Worm (Caenorhabditis elegans) whole organism, L3 larva: ENCODE measurements around the gene Y66D12A.21.
A peak's percentile ranks its signal among the peaks of the same experiment; 100 is the strongest.

ENCODE experiments used
- R02D3.7 ChIP-seq: fragments of 150-350 bp; optimal IDR thresholded peaks from 2 replicates; lab custom pipeline; 2014; ENCODE audit warnings: missing biosample characterization, missing genetic modification characterization
- ZK546.5 ChIP-seq: sonication (generic microtip); optimal IDR thresholded peaks from 2 replicates; lab custom pipeline; 2017; ENCODE audit warnings: missing biosample characterization, missing genetic modification characterization
- aly-2 ChIP-seq: fragments of 150-350 bp; optimal IDR thresholded peaks from 2 replicates; lab custom pipeline; 2014; ENCODE audit warnings: missing biosample characterization, missing genetic modification characterization
- ama-1 ChIP-seq: fragments of 150-350 bp; optimal IDR thresholded peaks from 2 replicates; lab custom pipeline; 2018
- ceh-16 ChIP-seq: sonication (generic microtip); optimal IDR thresholded peaks from 2 replicates; lab custom pipeline; 2017; ENCODE audit warnings: missing biosample characterization, missing genetic modification characterization
- ceh-28 ChIP-seq: fragments of 150-350 bp; optimal IDR thresholded peaks from 2 replicates; lab custom pipeline; 2014; ENCODE audit warnings: missing biosample characterization, missing genetic modification reagents, missing genetic modification characterization
- ceh-82 ChIP-seq: fragments of 150-350 bp; optimal IDR thresholded peaks from 2 replicates; lab custom pipeline; 2014; ENCODE audit warnings: missing biosample characterization, missing genetic modification characterization
- daf-12 ChIP-seq: fragments of 150-350 bp; optimal IDR thresholded peaks from 2 replicates; lab custom pipeline; 2014; ENCODE audit warnings: missing biosample characterization, missing genetic modification reagents, missing genetic modification characterization
- egl-27 ChIP-seq: sonication (generic microtip); optimal IDR thresholded peaks from 4 replicates; lab custom pipeline; 2017; ENCODE audit warnings: missing biosample characterization, missing genetic modification reagents, missing genetic modification characterization
- egl-5 ChIP-seq: fragments of 150-350 bp; optimal IDR thresholded peaks from 2 replicates; lab custom pipeline; 2017; ENCODE audit warnings: missing biosample characterization, missing genetic modification reagents, missing genetic modification characterization, inconsistent platforms
- elt-1 ChIP-seq: fragments of 150-350 bp; optimal IDR thresholded peaks from 2 replicates; lab custom pipeline; 2014; ENCODE audit warnings: missing biosample characterization, missing genetic modification characterization
- elt-2 ChIP-seq: sonication (generic microtip); optimal IDR thresholded peaks from 2 replicates; lab custom pipeline; 2016; ENCODE audit warnings: missing genetic modification reagents, mild to moderate bottlenecking, missing genetic modification characterization, missing compliant biosample characterization
- elt-3 ChIP-seq, 3 experiments: fragments of 150-350 bp in 1 of 3; sonication (generic microtip) in 2 of 3; optimal IDR thresholded peaks; 2 replicates in 2 of 3; 4 replicates in 1 of 3; lab custom pipeline; 2014 to 2017; ENCODE audit warnings: missing biosample characterization in 3 of 3, missing genetic modification characterization in 3 of 3
- eor-1 ChIP-seq, 2 experiments: fragments of 150-350 bp; optimal IDR thresholded peaks; 2 replicates each; lab custom pipeline; 2014 to 2018; ENCODE audit warnings: missing biosample characterization in 2 of 2, missing genetic modification characterization in 2 of 2
- fkh-10 ChIP-seq: sonication (generic microtip); optimal IDR thresholded peaks from 2 replicates; lab custom pipeline; 2017; ENCODE audit warnings: missing biosample characterization, missing genetic modification reagents, missing genetic modification characterization
- fkh-2 ChIP-seq: fragments of 150-350 bp; optimal IDR thresholded peaks from 2 replicates; lab custom pipeline; 2014; ENCODE audit warnings: missing biosample characterization, missing genetic modification reagents, missing genetic modification characterization
- fos-1 ChIP-seq: fragments of 150-350 bp; optimal IDR thresholded peaks from 2 replicates; lab custom pipeline; 2014; ENCODE audit warnings: missing biosample characterization, missing genetic modification characterization
- hmg-11 ChIP-seq: sonication (generic microtip); optimal IDR thresholded peaks from 2 replicates; lab custom pipeline; 2016; ENCODE audit warnings: missing genetic modification characterization, missing compliant biosample characterization
- jun-1 ChIP-seq: fragments of 150-350 bp; optimal IDR thresholded peaks from 2 replicates; lab custom pipeline; 2014; ENCODE audit warnings: missing biosample characterization, missing genetic modification reagents, missing genetic modification characterization
- lin-15B ChIP-seq: fragments of 150-350 bp; optimal IDR thresholded peaks from 2 replicates; lab custom pipeline; 2014; ENCODE audit warnings: missing biosample characterization, missing genetic modification characterization
- lin-39 ChIP-seq: fragments of 150-350 bp; optimal IDR thresholded peaks from 2 replicates; lab custom pipeline; 2018; ENCODE audit warnings: missing biosample characterization, missing genetic modification reagents, missing genetic modification characterization
- lsy-12 ChIP-seq: sonication (generic microtip); optimal IDR thresholded peaks from 2 replicates; lab custom pipeline; 2016; ENCODE audit warnings: mild to moderate bottlenecking, missing genetic modification characterization, missing compliant biosample characterization
- mml-1 ChIP-seq: fragments of 150-350 bp; sonication (generic microtip); optimal IDR thresholded peaks from 3 replicates; lab custom pipeline; 2014; ENCODE audit warnings: missing biosample characterization, missing genetic modification characterization
- nfya-1 ChIP-seq: sonication (generic microtip); optimal IDR thresholded peaks from 2 replicates; lab custom pipeline; 2017; ENCODE audit warnings: missing genetic modification characterization, mild to moderate bottlenecking, missing compliant biosample characterization, antibody characterized with exemption, moderate library complexity; ENCODE audit not compliant: insufficient read depth
- nhr-11 ChIP-seq: fragments of 150-350 bp; optimal IDR thresholded peaks from 2 replicates; lab custom pipeline; 2014; ENCODE audit warnings: missing biosample characterization, missing genetic modification characterization
- nhr-23 ChIP-seq: fragments of 150-350 bp; optimal IDR thresholded peaks from 2 replicates; lab custom pipeline; 2014; ENCODE audit warnings: missing biosample characterization, missing genetic modification reagents, missing genetic modification characterization
- nhr-237 ChIP-seq: fragments of 150-350 bp; optimal IDR thresholded peaks from 2 replicates; lab custom pipeline; 2014; ENCODE audit warnings: missing biosample characterization, missing genetic modification characterization
- nhr-28 ChIP-seq: fragments of 150-350 bp; optimal IDR thresholded peaks from 2 replicates; lab custom pipeline; 2014; ENCODE audit warnings: missing biosample characterization, missing genetic modification characterization
- nhr-43 ChIP-seq: sonication (generic microtip); optimal IDR thresholded peaks from 2 replicates; lab custom pipeline; 2016; ENCODE audit warnings: mild to moderate bottlenecking, missing genetic modification characterization, missing compliant biosample characterization; ENCODE audit not compliant: poor library complexity, severe bottlenecking
- nhr-67 ChIP-seq: fragments of 150-350 bp; optimal IDR thresholded peaks from 2 replicates; lab custom pipeline; 2014; ENCODE audit warnings: missing biosample characterization, missing genetic modification characterization
- nhr-76 ChIP-seq: fragments of 150-350 bp; sonication (generic microtip); optimal IDR thresholded peaks from 5 replicates; lab custom pipeline; 2014; ENCODE audit warnings: missing biosample characterization, missing genetic modification characterization
- pha-4 ChIP-seq: fragments of 150-350 bp; optimal IDR thresholded peaks from 2 replicates; lab custom pipeline; 2014; ENCODE audit warnings: missing biosample characterization, missing genetic modification reagents, missing genetic modification characterization
- pqm-1 ChIP-seq: fragments of 150-350 bp; optimal IDR thresholded peaks from 2 replicates; lab custom pipeline; 2017; ENCODE audit warnings: missing biosample characterization, missing genetic modification characterization, inconsistent platforms
- snpc-4 ChIP-seq: fragments of 150-350 bp; optimal IDR thresholded peaks from 2 replicates; lab custom pipeline; 2014; ENCODE audit warnings: missing biosample characterization, missing genetic modification characterization
- tbx-2 ChIP-seq: sonication (generic microtip); optimal IDR thresholded peaks from 2 replicates; lab custom pipeline; 2016; ENCODE audit warnings: mild to moderate bottlenecking, missing genetic modification characterization, missing compliant biosample characterization
- unc-39 ChIP-seq: sonication (generic microtip); optimal IDR thresholded peaks from 4 replicates; lab custom pipeline; 2017; ENCODE audit warnings: missing biosample characterization, missing genetic modification characterization
- unc-62 ChIP-seq: fragments of 150-350 bp; sonication (generic microtip); optimal IDR thresholded peaks from 4 replicates; lab custom pipeline; 2014; ENCODE audit warnings: missing biosample characterization, missing genetic modification reagents, missing genetic modification characterization
- zag-1 ChIP-seq: fragments of 150-350 bp; optimal IDR thresholded peaks from 2 replicates; lab custom pipeline; 2014; ENCODE audit warnings: missing biosample characterization, missing genetic modification characterization
- ztf-11 ChIP-seq: fragments of 150-350 bp; optimal IDR thresholded peaks from 2 replicates; lab custom pipeline; 2014; ENCODE audit warnings: missing biosample characterization, missing genetic modification characterization
- ztf-4 ChIP-seq: fragments of 150-350 bp; optimal IDR thresholded peaks from 2 replicates; lab custom pipeline; 2014; ENCODE audit warnings: missing biosample characterization, missing genetic modification characterization

The Y66D12A.21 gene

DNA sequence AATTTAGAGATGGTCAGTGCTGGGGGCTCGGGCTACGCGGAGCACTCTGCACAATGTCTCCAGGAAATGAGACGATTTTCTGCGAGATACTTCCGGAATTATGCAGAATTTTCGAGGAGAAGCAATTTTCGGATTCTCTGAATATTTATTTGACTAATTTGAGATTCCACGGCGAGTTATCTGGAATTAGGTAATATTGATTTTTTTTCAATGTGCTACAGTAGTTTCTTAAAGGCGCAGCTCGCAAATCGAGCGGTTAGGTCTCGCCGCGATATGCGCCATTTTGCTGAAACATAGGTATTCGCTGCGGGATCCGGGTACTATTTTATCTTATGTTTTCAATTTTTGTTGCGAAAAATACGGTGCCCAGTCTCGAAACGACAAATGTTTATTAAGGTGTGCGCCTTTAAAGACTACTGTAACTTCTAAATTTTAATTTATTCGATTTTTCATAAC is 29.6 kb upstream of the Y66D12A.21 start, which contains the start of gene nrps-1:
Gene nrps-1 (plus strand): TSS at position 51 of the 456 bp plus-strand sequence.
- TF ChIP-seq R02D3.7 (no peak), pqm-1 (tag; lab: Kevin White, UChicago) (no peak), ceh-28 (tag; lab: Kevin White, UChicago) (no peak), egl-5 (tag; lab: Kevin White, UChicago) (no peak), ceh-82 (no peak), fkh-10 (GFP tag; lab: Kevin White, UChicago) (no peak), zag-1 (tag; lab: Kevin White, UChicago) (no peak), lin-39 (tag; lab: Kevin White, UChicago) (no peak), ztf-11 (no peak), fos-1 (tag; lab: Kevin White, UChicago) (no peak), aly-2 (tag; lab: Kevin White, UChicago) (no peak), nhr-43 (tag; lab: Kevin White, UChicago) (no peak), nfya-1 (tag; lab: Kevin White, UChicago) (no peak), elt-3 (tag; optimal IDR thresholded peaks at IDR 0.05; lab: Kevin White, UChicago) (no peak)

DNA sequence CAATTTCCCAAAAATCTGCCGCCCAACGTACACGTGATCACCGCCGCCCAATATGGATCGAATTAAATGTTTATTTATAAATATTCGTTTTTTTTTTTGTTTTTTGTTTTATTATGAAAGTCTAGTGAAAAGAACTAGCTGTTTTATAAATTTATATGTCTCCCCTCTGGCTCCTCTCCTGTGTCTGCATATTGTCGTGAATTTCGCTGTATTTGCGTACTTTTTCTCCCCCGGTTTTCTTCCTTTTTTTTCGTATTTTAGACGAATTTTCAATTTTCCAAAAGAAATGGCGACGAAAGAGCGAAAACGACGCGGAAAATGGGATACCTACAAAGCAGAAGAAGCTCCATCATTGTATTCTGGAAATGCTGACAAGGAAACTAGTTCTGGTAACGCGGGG is 21.3 kb upstream of the Y66D12A.21 start, which contains the start of gene xpb-1:
Gene xpb-1 (plus strand): TSS at position 262 of the 400 bp plus-strand sequence.
- TF ChIP-seq nhr-28: no peak
- no peak for TF ChIP-seq ceh-16
- TF ChIP-seq aly-2 (tag; lab: Kevin White, UChicago): no peak
- TF ChIP-seq hmg-11 (tag; lab: Kevin White, UChicago): peak; percentile 29
- TF ChIP-seq ztf-11: no peak
- no peak for TF ChIP-seq ztf-4 (tag; lab: Kevin White, UChicago)
- TF ChIP-seq ceh-82: no peak
- TF ChIP-seq snpc-4 (tag; lab: Kevin White, UChicago): no peak
- TF ChIP-seq pha-4 (tag; lab: Kevin White, UChicago): peak; percentile 13
- no peak for TF ChIP-seq lin-39 (tag; lab: Kevin White, UChicago)
- TF ChIP-seq pqm-1 (tag; lab: Kevin White, UChicago): no peak
- TF ChIP-seq fkh-10 (GFP tag; lab: Kevin White, UChicago): no peak
- TF ChIP-seq nfya-1 (tag; lab: Kevin White, UChicago): peak; percentile 20
- TF ChIP-seq elt-1: no peak
- peak; percentile 7 for TF ChIP-seq nhr-23 (tag; lab: Kevin White, UChicago)
- TF ChIP-seq nhr-11: no peak
- TF ChIP-seq nhr-76 (tag; lab: Kevin White, UChicago): no peak
- TF ChIP-seq elt-2 (tag; lab: Kevin White, UChicago): no peak
- TF ChIP-seq nhr-43 (tag; lab: Kevin White, UChicago): no peak
- no peak for TF ChIP-seq nhr-237
- no peak for TF ChIP-seq unc-39 (tag; lab: Kevin White, UChicago)
- TF ChIP-seq lsy-12 (tag; lab: Kevin White, UChicago): no peak
- no peak for TF ChIP-seq ama-1
- no peak for TF ChIP-seq tbx-2 (tag; lab: Kevin White, UChicago)
- TF ChIP-seq lin-15B: peak; percentile 44
- TF ChIP-seq eor-1 (tag; optimal IDR thresholded peaks at IDR 0.05; lab: Kevin White, UChicago): no peak
- TF ChIP-seq ZK546.5: no peak
- TF ChIP-seq egl-27 (tag; lab: Kevin White, UChicago): no peak
- TF ChIP-seq fos-1 (tag; lab: Kevin White, UChicago): no peak
- TF ChIP-seq daf-12 (tag; lab: Kevin White, UChicago): no peak
- TF ChIP-seq unc-62 (GFP tag; lab: Kevin White, UChicago): no peak
- no peak for TF ChIP-seq jun-1 (tag; lab: Kevin White, UChicago)
- TF ChIP-seq egl-5 (tag; lab: Kevin White, UChicago): no peak
- TF ChIP-seq mml-1 (tag; lab: Kevin White, UChicago): no peak

DNA sequence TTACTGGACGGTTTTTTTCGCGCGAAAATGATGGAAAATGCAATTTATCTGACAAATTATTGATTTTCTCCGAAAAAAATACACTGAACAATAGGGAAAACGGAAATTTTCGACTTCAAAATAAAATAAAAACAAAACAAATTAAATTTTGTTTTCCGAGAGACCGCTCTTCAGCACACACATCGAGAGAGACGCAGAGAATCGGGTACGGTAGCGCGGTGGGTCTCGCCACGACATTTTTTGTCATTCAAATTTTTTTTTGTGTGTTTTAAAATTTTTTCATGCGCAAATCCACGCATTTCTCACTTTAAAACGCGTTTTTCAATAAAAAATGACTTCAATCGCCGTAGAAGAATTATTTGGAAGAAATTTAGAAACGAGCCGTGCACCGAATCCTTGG is 19.0 kb upstream of the Y66D12A.21 start:
- TF ChIP-seq unc-62 (GFP tag; lab: Kevin White, UChicago): no peak
- no peak for TF ChIP-seq nhr-28
- TF ChIP-seq ztf-11: no peak
- no peak for TF ChIP-seq nhr-67 (tag; lab: Kevin White, UChicago)
- no peak for TF ChIP-seq egl-27 (tag; lab: Kevin White, UChicago)
- no peak for TF ChIP-seq nhr-43 (tag; lab: Kevin White, UChicago)
- TF ChIP-seq ama-1: no peak
- no peak for TF ChIP-seq nfya-1 (tag; lab: Kevin White, UChicago)
- no peak for TF ChIP-seq fkh-2 (tag; lab: Kevin White, UChicago)
